Fruit fly (Drosophila melanogaster) whole organism, embryonic: Measurements from ENCODE around the gene CG32295.

Experiments
- Ada2b ChIP-seq: fragments of 200-800 bp; sonication (Bioruptor generic); IDR thresholded peaks from 2 replicates; pipeline ENCODE4 v1.3.6; 2022; ENCODE audit warnings: missing biosample characterization, missing genetic modification characterization
- Asciz ChIP-seq: fragments of 200-800 bp; sonication (Bioruptor generic); optimal IDR thresholded peaks from 2 replicates; lab custom pipeline; 2017; ENCODE audit warnings: missing biosample characterization, mild to moderate bottlenecking, missing genetic modification characterization, missing genetic modification reagents
- B-H2 ChIP-seq: fragments of 200-800 bp; sonication (Bioruptor generic); optimal IDR thresholded peaks from 2 replicates; lab custom pipeline; 2018; ENCODE audit warnings: missing biosample characterization, mild to moderate bottlenecking, missing genetic modification characterization
- CG10147 ChIP-seq: fragments of 200-800 bp; sonication (Bioruptor generic); optimal IDR thresholded peaks from 2 replicates; lab custom pipeline; 2019; ENCODE audit warnings: missing biosample characterization, mild to moderate bottlenecking, missing genetic modification characterization, moderate library complexity
- CG10267 ChIP-seq: fragments of 200-800 bp; sonication (Bioruptor generic); optimal IDR thresholded peaks from 2 replicates; lab custom pipeline; 2018; ENCODE audit warnings: missing biosample characterization, mild to moderate bottlenecking, missing genetic modification characterization, moderate library complexity
- CG11398 ChIP-seq: fragments of 200-800 bp; sonication (Bioruptor generic); optimal IDR thresholded peaks from 2 replicates; lab custom pipeline; 2016; ENCODE audit warnings: missing biosample characterization, missing genetic modification characterization
- CG11723 ChIP-seq: fragments of 200-800 bp; sonication (Bioruptor generic); optimal IDR thresholded peaks from 2 replicates; lab custom pipeline; 2017; ENCODE audit warnings: missing biosample characterization, mild to moderate bottlenecking, missing genetic modification characterization
- CG13296 ChIP-seq: fragments of 200-800 bp; sonication (Bioruptor generic); optimal IDR thresholded peaks from 3 replicates; lab custom pipeline; 2018; ENCODE audit warnings: missing biosample characterization, mild to moderate bottlenecking, missing genetic modification characterization
- CG14014 ChIP-seq: fragments of 200-800 bp; sonication (Bioruptor generic); IDR thresholded peaks from 2 replicates; pipeline ENCODE4 v1.3.6; 2022; ENCODE audit warnings: missing biosample characterization, missing genetic modification characterization
- CG14710 ChIP-seq: fragments of 200-800 bp; sonication (Bioruptor generic); optimal IDR thresholded peaks from 3 replicates; lab custom pipeline; 2019; ENCODE audit warnings: missing biosample characterization, mild to moderate bottlenecking, missing genetic modification characterization, moderate library complexity
- CG1603 ChIP-seq: fragments of 200-800 bp; sonication (Bioruptor generic); optimal IDR thresholded peaks from 2 replicates; lab custom pipeline; 2019; ENCODE audit warnings: missing biosample characterization, mild to moderate bottlenecking, missing genetic modification characterization, moderate library complexity
- CG16813 ChIP-seq: fragments of 200-800 bp; sonication (Bioruptor generic); IDR thresholded peaks from 3 replicates; pipeline ENCODE4 v1.3.6; 2022; ENCODE audit warnings: missing biosample characterization, missing genetic modification characterization; ENCODE audit not compliant: partially characterized antibody
- CG17385 ChIP-seq: fragments of 200-800 bp; sonication (Bioruptor generic); optimal IDR thresholded peaks from 3 replicates; lab custom pipeline; 2018; ENCODE audit warnings: missing biosample characterization, mild to moderate bottlenecking, missing genetic modification characterization
- CG17568 ChIP-seq: fragments of 200-800 bp; sonication (Bioruptor generic); optimal IDR thresholded peaks from 2 replicates; lab custom pipeline; 2018; ENCODE audit warnings: missing biosample characterization, mild to moderate bottlenecking, missing genetic modification characterization, moderate library complexity
- CG18011 ChIP-seq: fragments of 200-800 bp; sonication (Bioruptor generic); optimal IDR thresholded peaks from 2 replicates; lab custom pipeline; 2017; ENCODE audit warnings: missing biosample characterization, missing genetic modification characterization, mild to moderate bottlenecking, moderate library complexity, missing genotype
- CG18599 ChIP-seq: fragments of 200-800 bp; sonication (Bioruptor generic); optimal IDR thresholded peaks from 3 replicates; lab custom pipeline; 2017; ENCODE audit warnings: missing biosample characterization, missing genetic modification characterization, mild to moderate bottlenecking, moderate library complexity, missing genetic modification reagents
- CG2120 ChIP-seq: fragments of 200-800 bp; sonication (Bioruptor generic); optimal IDR thresholded peaks from 3 replicates; lab custom pipeline; 2016; ENCODE audit warnings: missing biosample characterization, missing genetic modification characterization
- CG31365 ChIP-seq: fragments of 200-800 bp; sonication (Bioruptor generic); optimal IDR thresholded peaks from 2 replicates; lab custom pipeline; 2018; ENCODE audit warnings: missing biosample characterization, mild to moderate bottlenecking, missing genetic modification characterization
- CG32767 ChIP-seq: fragments of 200-800 bp; sonication (Bioruptor generic); IDR thresholded peaks from 2 replicates; pipeline ENCODE4 v1.3.6; 2022; ENCODE audit warnings: missing biosample characterization, missing genetic modification characterization
- CG7271 ChIP-seq: fragments of 200-800 bp; sonication (Bioruptor generic); optimal IDR thresholded peaks from 2 replicates; lab custom pipeline; 2018; ENCODE audit warnings: missing biosample characterization, mild to moderate bottlenecking, missing genetic modification characterization, moderate library complexity
- CG7839 ChIP-seq: fragments of 200-800 bp; sonication (Bioruptor generic); optimal IDR thresholded peaks from 3 replicates; lab custom pipeline; 2018; ENCODE audit warnings: missing biosample characterization, mild to moderate bottlenecking, missing genetic modification characterization, moderate library complexity
- CG8281 ChIP-seq: fragments of 200-800 bp; sonication (Bioruptor generic); optimal IDR thresholded peaks from 2 replicates; lab custom pipeline; 2018; ENCODE audit warnings: missing biosample characterization, mild to moderate bottlenecking, missing genetic modification characterization, moderate library complexity
- CG8388 ChIP-seq: fragments of 200-800 bp; sonication (Bioruptor generic); optimal IDR thresholded peaks from 2 replicates; lab custom pipeline; 2019; ENCODE audit warnings: missing biosample characterization, mild to moderate bottlenecking, missing genetic modification characterization, moderate library complexity
- CG8924 ChIP-seq: fragments of 200-800 bp; optimal IDR thresholded peaks from 3 replicates; lab custom pipeline; 2019; ENCODE audit warnings: missing biosample characterization, mild to moderate bottlenecking, missing genetic modification characterization, moderate library complexity
- Chrac-16 ChIP-seq: fragments of 200-800 bp; sonication (Bioruptor generic); optimal IDR thresholded peaks from 3 replicates; lab custom pipeline; 2016; ENCODE audit warnings: missing biosample characterization, missing genetic modification characterization
- Dip2 ChIP-seq: fragments of 200-800 bp; sonication (Bioruptor generic); IDR thresholded peaks from 2 replicates; pipeline ENCODE4 v1.3.6; 2022; ENCODE audit warnings: missing biosample characterization, missing genetic modification characterization
- Dp ChIP-seq: fragments of 200-800 bp; sonication (Bioruptor generic); optimal IDR thresholded peaks from 2 replicates; lab custom pipeline; 2018; ENCODE audit warnings: missing biosample characterization, mild to moderate bottlenecking, missing genetic modification characterization, moderate library complexity
- ERR ChIP-seq: fragments of 200-800 bp; sonication (Bioruptor generic); optimal IDR thresholded peaks from 2 replicates; lab custom pipeline; 2016; ENCODE audit warnings: missing biosample characterization, missing genetic modification characterization
- Fer2 ChIP-seq: fragments of 200-800 bp; sonication (Bioruptor generic); optimal IDR thresholded peaks from 2 replicates; lab custom pipeline; 2018; ENCODE audit warnings: missing biosample characterization, mild to moderate bottlenecking, missing genetic modification characterization, moderate library complexity
- Fer3 ChIP-seq: fragments of 200-800 bp; sonication (Bioruptor generic); optimal IDR thresholded peaks from 2 replicates; lab custom pipeline; 2018; ENCODE audit warnings: missing biosample characterization, mild to moderate bottlenecking, missing genetic modification characterization, moderate library complexity
- H15 ChIP-seq: fragments of 200-800 bp; sonication (Bioruptor generic); IDR thresholded peaks from 3 replicates; pipeline ENCODE4 v1.3.6; 2022; ENCODE audit warnings: missing biosample characterization, missing genetic modification characterization
- HLH54F ChIP-seq: fragments of 200-800 bp; sonication (Bioruptor generic); optimal IDR thresholded peaks from 3 replicates; lab custom pipeline; 2016; ENCODE audit warnings: missing biosample characterization, missing genetic modification characterization
- Jarid2 ChIP-seq: fragments of 200-800 bp; sonication (Bioruptor generic); optimal IDR thresholded peaks from 3 replicates; lab custom pipeline; 2017; ENCODE audit warnings: mild to moderate bottlenecking, missing biosample characterization, missing genetic modification reagents, missing genetic modification characterization
- Kr ChIP-seq: fragments of 200-800 bp; sonication (Bioruptor generic); optimal IDR thresholded peaks from 2 replicates; lab custom pipeline; 2017; ENCODE audit warnings: missing biosample characterization, mild to moderate bottlenecking, missing genetic modification characterization
- Mrtf ChIP-seq: fragments of 200-800 bp; sonication (Bioruptor generic); IDR thresholded peaks from 3 replicates; pipeline ENCODE4 v1.3.6; 2022; ENCODE audit warnings: missing biosample characterization, missing genetic modification characterization
- Rx ChIP-seq: fragments of 200-800 bp; sonication (Bioruptor generic); IDR thresholded peaks from 2 replicates; pipeline ENCODE4 v1.3.6; 2022; ENCODE audit warnings: missing biosample characterization, missing genetic modification characterization
- Side ChIP-seq: fragments of 200-800 bp; sonication (Bioruptor generic); optimal IDR thresholded peaks from 2 replicates; lab custom pipeline; 2016; ENCODE audit warnings: missing biosample characterization, missing genetic modification characterization
- YL-1 ChIP-seq: fragments of 200-800 bp; sonication (Bioruptor generic); optimal IDR thresholded peaks from 3 replicates; lab custom pipeline; 2017; ENCODE audit warnings: missing biosample characterization, mild to moderate bottlenecking, missing genetic modification characterization
- aop ChIP-seq: fragments of 200-800 bp; sonication (Bioruptor generic); IDR thresholded peaks from 2 replicates; pipeline ENCODE4 v1.3.6; 2022; ENCODE audit warnings: missing biosample characterization, missing genetic modification characterization
- bsh ChIP-seq, 2 experiments: fragments of 200-800 bp; sonication (Bioruptor generic); optimal IDR thresholded peaks; 2 replicates each; lab custom pipeline; 2017 to 2018; ENCODE audit warnings: mild to moderate bottlenecking in 2 of 2, missing biosample characterization in 2 of 2, missing genetic modification characterization in 2 of 2, moderate library complexity in 1 of 2
- chif ChIP-seq, 2 experiments: fragments of 200-800 bp; sonication (Bioruptor generic); optimal IDR thresholded peaks; 3 replicates each; lab custom pipeline; 2016; ENCODE audit warnings: missing biosample characterization in 2 of 2, missing genetic modification characterization in 2 of 2
- ftz-f1 ChIP-seq: fragments of 200-800 bp; sonication (Bioruptor generic); optimal IDR thresholded peaks from 2 replicates; lab custom pipeline; 2016; ENCODE audit warnings: missing biosample characterization, missing genetic modification characterization
- grau ChIP-seq: fragments of 200-800 bp; optimal IDR thresholded peaks from 3 replicates; lab custom pipeline; 2019; ENCODE audit warnings: missing biosample characterization, mild to moderate bottlenecking, missing genetic modification characterization, moderate library complexity
- hbn ChIP-seq: fragments of 200-800 bp; sonication (Bioruptor generic); IDR thresholded peaks from 2 replicates; pipeline ENCODE4 v1.3.6; 2022; ENCODE audit warnings: missing biosample characterization, missing genetic modification characterization; ENCODE audit not compliant: partially characterized antibody
- p53 ChIP-seq: fragments of 200-800 bp; sonication (Bioruptor generic); optimal IDR thresholded peaks from 2 replicates; lab custom pipeline; 2016; ENCODE audit warnings: missing biosample characterization, missing genetic modification characterization
- peb ChIP-seq: fragments of 200-800 bp; sonication (Bioruptor generic); IDR thresholded peaks from 2 replicates; pipeline ENCODE4 v1.3.6; 2022; ENCODE audit warnings: missing biosample characterization, missing genetic modification characterization
- ranshi ChIP-seq: fragments of 200-800 bp; sonication (Bioruptor generic); IDR thresholded peaks from 2 replicates; pipeline ENCODE4 v1.3.6; 2022; ENCODE audit warnings: missing biosample characterization, missing genetic modification characterization
- sisA ChIP-seq: fragments of 200-800 bp; sonication (Bioruptor generic); IDR thresholded peaks from 2 replicates; pipeline ENCODE4 v1.3.6; 2022; ENCODE audit warnings: missing biosample characterization, missing genetic modification characterization
- slbo ChIP-seq: fragments of 200-800 bp; sonication (Bioruptor generic); IDR thresholded peaks from 2 replicates; pipeline ENCODE4 v1.3.6; 2022; ENCODE audit warnings: missing biosample characterization, missing genetic modification characterization
- stc ChIP-seq: fragments of 200-800 bp; sonication (Bioruptor generic); IDR thresholded peaks from 2 replicates; pipeline ENCODE4 v1.3.6; 2022; ENCODE audit warnings: missing biosample characterization, missing genetic modification characterization
- wdn ChIP-seq: fragments of 200-800 bp; sonication (Bioruptor generic); IDR thresholded peaks from 2 replicates; pipeline ENCODE4 v1.3.6; 2022; ENCODE audit warnings: missing biosample characterization, missing genetic modification characterization

The CG32295 gene

dm6 chr3L:2489438-2489837, 37.3 kb downstream of the CG32295 start (continued):
- TF ChIP-seq CG17385 (GFP tag; lab: Kevin White, UChicago), result no peak
- TF ChIP-seq wdn (GFP tag; lab: Robert Waterston, UW), result no peak
- TF ChIP-seq ERR, result no peak
- TF ChIP-seq Fer2, result no peak
- no peak for TF ChIP-seq CG2120
- no peak for TF ChIP-seq CG32767
- TF ChIP-seq CG7839 (tag; lab: Kevin White, UChicago), result peak; percentile 4
- TF ChIP-seq Fer3 (tag; lab: Kevin White, UChicago), result peak; percentile 33
- TF ChIP-seq Dip2 (GFP tag; lab: Robert Waterston, UW), result no peak
- TF ChIP-seq Side (GFP tag; lab: Kevin White, UChicago), result peak; percentile 44
- TF ChIP-seq CG14710 (tag; lab: Kevin White, UChicago), result peak; percentile 48
- no peak for TF ChIP-seq Dp (GFP tag; lab: Kevin White, UChicago)
- TF ChIP-seq slbo (GFP tag; lab: Robert Waterston, UW), result no peak
- TF ChIP-seq CG13296 (GFP tag; lab: Kevin White, UChicago), result peak; percentile 52
- no peak for TF ChIP-seq peb (GFP tag; lab: Robert Waterston, UW)
- TF ChIP-seq Asciz (GFP tag; lab: Kevin White, UChicago), result peak; percentile 74
- no peak for TF ChIP-seq grau (tag; lab: Kevin White, UChicago)
- peak; percentile 15 for TF ChIP-seq CG10147 (GFP tag; lab: Kevin White, UChicago)
- no peak for TF ChIP-seq p53
- TF ChIP-seq stc (GFP tag; lab: Robert Waterston, UW), result no peak
- no peak for TF ChIP-seq CG11398 (GFP tag; lab: Kevin White, UChicago)
- no peak for TF ChIP-seq YL-1 (GFP tag; lab: Kevin White, UChicago)
- no peak for TF ChIP-seq aop
- TF ChIP-seq Chrac-16 (GFP tag; lab: Kevin White, UChicago), result no peak
- no peak for TF ChIP-seq Kr (GFP tag; lab: Kevin White, UChicago)
- TF ChIP-seq Ada2b (GFP tag; lab: Robert Waterston, UW), result no peak
- peak; percentile 50 for TF ChIP-seq CG7271
- peak; percentile 59 for TF ChIP-seq CG31365 (tag; lab: Kevin White, UChicago)
- TF ChIP-seq ranshi (GFP tag; lab: Robert Waterston, UW), result no peak; the same call in 1 of the 2 replicates
- peak; percentile 38 for TF ChIP-seq CG18599 (GFP tag; lab: Kevin White, UChicago)
- no peak for TF ChIP-seq CG18011 (GFP tag; lab: Kevin White, UChicago)
- TF ChIP-seq sisA (GFP tag; lab: Robert Waterston, UW), result no peak
- no peak for TF ChIP-seq hbn (GFP tag; lab: Robert Waterston, UW)
- peak; percentile 54 for TF ChIP-seq CG17568 (GFP tag; lab: Kevin White, UChicago)
- TF ChIP-seq chif (GFP tag; optimal IDR thresholded peaks at IDR 0.05; lab: Kevin White, UChicago), result no peak
- TF ChIP-seq CG1603 (tag; lab: Kevin White, UChicago), result peak; percentile 55
- TF ChIP-seq CG16813 (GFP tag; lab: Robert Waterston, UW), result no peak
- TF ChIP-seq CG8388 (GFP tag; lab: Kevin White, UChicago), result no peak
- TF ChIP-seq ftz-f1 (GFP tag; lab: Kevin White, UChicago), result no peak
- TF ChIP-seq Mrtf, result 0 out of 3 replicates have a peak, but pooled peaks have one; percentile 3
- TF ChIP-seq CG8924, result peak; percentile 36
- peak; percentile 7 for TF ChIP-seq CG10267
- TF ChIP-seq Jarid2 (GFP tag; lab: Kevin White, UChicago), result peak; percentile 19
- no peak for TF ChIP-seq H15 (GFP tag; lab: Robert Waterston, UW)
- peak in 1 of 2 experiments; percentile 34 for TF ChIP-seq bsh (GFP tag; optimal IDR thresholded peaks at IDR 0.05; lab: Kevin White, UChicago)
- TF ChIP-seq B-H2 (GFP tag; lab: Kevin White, UChicago), result no peak
- no peak for TF ChIP-seq Rx (GFP tag; lab: Robert Waterston, UW)
- TF ChIP-seq CG8281 (tag; lab: Kevin White, UChicago), result no peak
- no peak; the same call in 1 of the 2 replicates for TF ChIP-seq CG14014 (GFP tag; lab: Robert Waterston, UW)
- peak; percentile 40 for TF ChIP-seq CG11723 (GFP tag; lab: Kevin White, UChicago)
- no peak for TF ChIP-seq HLH54F (GFP tag; lab: Kevin White, UChicago)
